Worm (Caenorhabditis elegans) whole organism, L2 larva: ENCODE results near the gene mop-25.1.

Experiments
- R02D3.7 ChIP-seq: fragments of 150-350 bp; optimal IDR thresholded peaks from 2 replicates; lab custom pipeline; 2014; ENCODE audit warnings: missing biosample characterization, missing genetic modification characterization
- aly-2 ChIP-seq: fragments of 150-350 bp; optimal IDR thresholded peaks from 2 replicates; lab custom pipeline; 2014; ENCODE audit warnings: missing biosample characterization, missing genetic modification characterization
- ama-1 ChIP-seq: fragments of 150-350 bp; optimal IDR thresholded peaks from 2 replicates; lab custom pipeline; 2018; ENCODE audit warnings: inconsistent platforms
- lin-39 ChIP-seq: fragments of 150-350 bp; optimal IDR thresholded peaks from 2 replicates; lab custom pipeline; 2014; ENCODE audit warnings: missing biosample characterization, missing genetic modification reagents, missing genetic modification characterization
- mdl-1 ChIP-seq, 2 experiments: fragments of 150-350 bp in 1 of 2; sonication (generic microtip) in 1 of 2; optimal IDR thresholded peaks; 2 replicates each; lab custom pipeline; 2017; ENCODE audit warnings: missing biosample characterization in 2 of 2, missing genetic modification characterization in 2 of 2
- nhr-10 ChIP-seq: sonication (generic microtip); optimal IDR thresholded peaks from 2 replicates; lab custom pipeline; 2017; ENCODE audit warnings: missing biosample characterization, missing genetic modification characterization
- zag-1 ChIP-seq: fragments of 150-350 bp; optimal IDR thresholded peaks from 2 replicates; lab custom pipeline; 2014; ENCODE audit warnings: missing biosample characterization, missing genetic modification characterization
- ztf-11 ChIP-seq: sonication (generic microtip); optimal IDR thresholded peaks from 2 replicates; lab custom pipeline; 2017; ENCODE audit warnings: missing biosample characterization, missing genetic modification characterization
- ztf-4 ChIP-seq: fragments of 150-350 bp; optimal IDR thresholded peaks from 2 replicates; lab custom pipeline; 2014; ENCODE audit warnings: missing biosample characterization, missing genetic modification characterization

ce11 chrX:3974160-3974559 is 37.9 kb upstream of the mop-25.1 start:
- TF ChIP-seq ztf-11 (no peak), R02D3.7 (tag; lab: Kevin White, UChicago) (no peak), zag-1 (tag; lab: Kevin White, UChicago) (no peak), lin-39 (tag; lab: Kevin White, UChicago) (no peak), ztf-4 (tag; lab: Kevin White, UChicago) (no peak), aly-2 (no peak), nhr-10 (no peak), mdl-1 (tag; optimal IDR thresholded peaks at IDR 0.05; lab: Kevin White, UChicago) (no peak), ama-1 (lab: Kevin White, UChicago) (no peak)
